Worm (Caenorhabditis elegans): ENCODE data around the gene F44E7.5.

The F44E7.5 gene

ce11 chrV:5825478-5825877 is 44.8 kb upstream of the F44E7.5 start:
- no peak for TF ChIP-seq mcd-1 (GFP tag; IDR thresholded peaks at IDR 0.05)
- TF ChIP-seq atf-7 (tag; optimal IDR thresholded peaks at IDR 0.05), result no peak
- no peak for TF ChIP-seq lin-54 (GFP tag; optimal IDR thresholded peaks at IDR 0.05)
- TF ChIP-seq rec-8 (tag; optimal IDR thresholded peaks at IDR 0.05), result no peak
- TF ChIP-seq snpc-4 (GFP tag; optimal IDR thresholded peaks at IDR 0.05), result no peak
- no peak for TF ChIP-seq snpc-4 (tag; optimal IDR thresholded peaks at IDR 0.05)
- no peak for TF ChIP-seq tbx-9 (tag; optimal IDR thresholded peaks at IDR 0.05; ENCODE audit: borderline replicate concordance)
- no peak for TF ChIP-seq Y53F4B.3 (GFP tag; IDR thresholded peaks at IDR 0.05)
- TF ChIP-seq bed-2 (GFP tag; IDR thresholded peaks at IDR 0.05), result no peak
- TF ChIP-seq F57C9.4 (tag; optimal IDR thresholded peaks at IDR 0.05), result no peak
- TF ChIP-seq Y79H2A.3 (GFP tag; conservative IDR thresholded peaks at IDR 0.05), result no peak
- 0 out of 2 replicates have a peak, but pooled peaks have one; percentile 37 for TF ChIP-seq ceh-91 (GFP tag; IDR thresholded peaks at IDR 0.05)
- TF ChIP-seq hmg-20 (GFP tag; IDR thresholded peaks at IDR 0.05), result no peak
- 0 out of 2 replicates have a peak, but pooled peaks have one; percentile 10 for TF ChIP-seq madf-6 (GFP tag; IDR thresholded peaks at IDR 0.05)
- no peak for TF ChIP-seq attf-6 (GFP tag; IDR thresholded peaks at IDR 0.05)
- TF ChIP-seq die-1 (tag; optimal IDR thresholded peaks at IDR 0.05), result no peak
- TF ChIP-seq bed-1 (GFP tag; IDR thresholded peaks at IDR 0.05), result no peak
- no peak for TF ChIP-seq rpc-1 (optimal IDR thresholded peaks at IDR 0.05)
- no peak for TF ChIP-seq rpc-1 (tag; optimal IDR thresholded peaks at IDR 0.05)
- no peak for TF ChIP-seq sdz-38 (tag; optimal IDR thresholded peaks at IDR 0.05)
- no peak for TF ChIP-seq C17E4.6 (GFP tag; IDR thresholded peaks at IDR 0.05)
- TF ChIP-seq K12H6.12 (tag; optimal IDR thresholded peaks at IDR 0.05), result no peak
- TF ChIP-seq F33H1.4 (GFP tag; IDR thresholded peaks at IDR 0.05), result peak; percentile 74
- no peak for TF ChIP-seq egl-44 (GFP tag; IDR thresholded peaks at IDR 0.05)
- TF ChIP-seq F57A8.1 (GFP tag; optimal IDR thresholded peaks at IDR 0.05), result no peak
- no peak for TF ChIP-seq ztf-22 (GFP tag; optimal IDR thresholded peaks at IDR 0.05)
- TF ChIP-seq F37B4.10 (GFP tag; IDR thresholded peaks at IDR 0.05), result no peak
- TF ChIP-seq chd-7 (tag; optimal IDR thresholded peaks at IDR 0.05), result no peak
- TF ChIP-seq F55B11.4 (tag; optimal IDR thresholded peaks at IDR 0.05; ENCODE audit: borderline replicate concordance, insufficient read depth), result no peak
- TF ChIP-seq ama-1 (optimal IDR thresholded peaks at IDR 0.05), result no peak
- no peak for TF ChIP-seq ama-1 (GFP tag; optimal IDR thresholded peaks at IDR 0.05)
- TF ChIP-seq madf-3 (GFP tag; IDR thresholded peaks at IDR 0.05), result no peak
- peak; percentile 55 for TF ChIP-seq lsl-1 (GFP tag; optimal IDR thresholded peaks at IDR 0.05)
- TF ChIP-seq attf-5 (GFP tag; optimal IDR thresholded peaks at IDR 0.05), result no peak
- TF ChIP-seq hlh-12 (tag; optimal IDR thresholded peaks at IDR 0.05), result no peak
- TF ChIP-seq lin-40 (tag; optimal IDR thresholded peaks at IDR 0.05), result no peak
- TF ChIP-seq F49E8.2 (tag; optimal IDR thresholded peaks at IDR 0.05; ENCODE audit: insufficient read depth), result no peak
- no peak for TF ChIP-seq pha-4 (tag; optimal IDR thresholded peaks at IDR 0.05)
- TF ChIP-seq lag-1 (GFP tag; IDR thresholded peaks at IDR 0.05), result no peak
- TF ChIP-seq somi-1 (GFP tag; optimal IDR thresholded peaks at IDR 0.05), result no peak
- TF ChIP-seq efl-1 (GFP tag; optimal IDR thresholded peaks at IDR 0.05), result peak; percentile 19
- no peak for TF ChIP-seq snpc-1.1 (tag; optimal IDR thresholded peaks at IDR 0.05; ENCODE audit: insufficient read depth)
- no peak for TF ChIP-seq sptf-2 (GFP tag; optimal IDR thresholded peaks at IDR 0.05)
- TF ChIP-seq Y95B8A.8 (GFP tag; IDR thresholded peaks at IDR 0.05), result no peak

Data from whole organism, young adult.